Fruit fly (Drosophila melanogaster): ENCODE measurements around the gene fabp.

The fabp gene

dm6 chr3R:11557492-11557965 is 9.3 kb downstream of the fabp start, which contains the start of gene CG10898 (continued):
- TF ChIP-seq CG13287 (GFP tag; IDR thresholded peaks at IDR 0.05; ENCODE audit: partially characterized antibody): peak; percentile 56; the same call in 1 of the 2 replicates
- peak; percentile 75 for TF ChIP-seq CG9727 (GFP tag; optimal IDR thresholded peaks at IDR 0.05)
- peak; percentile 69 for TF ChIP-seq CG2116 (GFP tag; optimal IDR thresholded peaks at IDR 0.05)
- TF ChIP-seq sna (GFP tag; IDR thresholded peaks at IDR 0.05; ENCODE audit: partially characterized antibody): peak; percentile 11; the same call in 1 of the 2 replicates
- TF ChIP-seq sens (GFP tag): peak; percentile 92
- peak; percentile 79 for TF ChIP-seq gsb (GFP tag; IDR thresholded peaks at IDR 0.05)
- peak; percentile 86 for TF ChIP-seq CG32772 (GFP tag; IDR thresholded peaks at IDR 0.05)
- TF ChIP-seq CG6654 (GFP tag; optimal IDR thresholded peaks at IDR 0.05): peak; percentile 44
- peak; percentile 90 for TF ChIP-seq CG13775 (GFP tag; optimal IDR thresholded peaks at IDR 0.05)
- peak; percentile 78 for TF ChIP-seq Fer3 (tag; optimal IDR thresholded peaks at IDR 0.05)
- no peak for TF ChIP-seq Lpt (GFP tag; optimal IDR thresholded peaks at IDR 0.05)
- no peak for TF ChIP-seq fd64A (GFP tag; optimal IDR thresholded peaks at IDR 0.05)
- peak; percentile 51 for TF ChIP-seq CG10321 (GFP tag; IDR thresholded peaks at IDR 0.05)
- peak; percentile 73 for TF ChIP-seq Fer1 (GFP tag; optimal IDR thresholded peaks at IDR 0.05)
- TF ChIP-seq ab (GFP tag; optimal IDR thresholded peaks at IDR 0.05): peak; percentile 65
- TF ChIP-seq CG3838 (GFP tag; optimal IDR thresholded peaks at IDR 0.05): peak; percentile 67
- peak; percentile 66 for TF ChIP-seq Sry-δ (GFP tag; optimal IDR thresholded peaks at IDR 0.05)
- peak; percentile 91 for TF ChIP-seq Lhr (GFP tag; optimal IDR thresholded peaks at IDR 0.05)
- TF ChIP-seq CG3407 (GFP tag; optimal IDR thresholded peaks at IDR 0.05): peak; percentile 39
- peak; percentile 60 for TF ChIP-seq CG6254 (GFP tag; optimal IDR thresholded peaks at IDR 0.05)
- peak; percentile 82 for TF ChIP-seq CG2678 (tag; optimal IDR thresholded peaks at IDR 0.05)
- peak; percentile 33 for TF ChIP-seq Vsx1 (GFP tag; optimal IDR thresholded peaks at IDR 0.05)
- peak; percentile 73 for TF ChIP-seq Taf1 (GFP tag; IDR thresholded peaks at IDR 0.05)
- TF ChIP-seq gcm (GFP tag; optimal IDR thresholded peaks at IDR 0.05): peak; percentile 62
- TF ChIP-seq fru (optimal IDR thresholded peaks at IDR 0.05): no peak
- peak; percentile 80 for TF ChIP-seq Ada2b (GFP tag; IDR thresholded peaks at IDR 0.05)
- peak; percentile 87 for TF ChIP-seq ems (GFP tag; optimal IDR thresholded peaks at IDR 0.05)
- peak; percentile 16 for TF ChIP-seq CG4707 (GFP tag; optimal IDR thresholded peaks at IDR 0.05)
- TF ChIP-seq Mrtf (GFP tag; IDR thresholded peaks at IDR 0.05): peak; percentile 79; the same call in 2 of the 3 replicates
- TF ChIP-seq CG8089 (GFP tag; optimal IDR thresholded peaks at IDR 0.05): peak; percentile 77
- TF ChIP-seq zen2 (GFP tag; IDR thresholded peaks at IDR 0.05; ENCODE audit: partially characterized antibody): no peak
- TF ChIP-seq abd-A (tag; optimal IDR thresholded peaks at IDR 0.05): no peak
- TF ChIP-seq CG13894 (tag; optimal IDR thresholded peaks at IDR 0.05): peak; percentile 77
- peak; percentile 86 for TF ChIP-seq CG2712 (tag; optimal IDR thresholded peaks at IDR 0.05)
- TF ChIP-seq TFAM (GFP tag; optimal IDR thresholded peaks at IDR 0.05): peak; percentile 33
- TF ChIP-seq CG2120 (GFP tag; optimal IDR thresholded peaks at IDR 0.05): peak; percentile 94
- peak; percentile 65 for TF ChIP-seq dmrt11E (tag; optimal IDR thresholded peaks at IDR 0.05)
- TF ChIP-seq danr (GFP tag; IDR thresholded peaks at IDR 0.05): peak; percentile 47; the same call in 1 of the 2 replicates
- TF ChIP-seq CG8290 (GFP tag; optimal IDR thresholded peaks at IDR 0.05): peak; percentile 89
- peak in 1 of 2 experiments; percentile 89 for TF ChIP-seq CG8290 (tag; optimal IDR thresholded peaks at IDR 0.05)
- no peak for TF ChIP-seq dan (GFP tag; IDR thresholded peaks at IDR 0.05)
- TF ChIP-seq shn (GFP tag; optimal IDR thresholded peaks at IDR 0.05): peak; percentile 82
- TF ChIP-seq cg (GFP tag; optimal IDR thresholded peaks at IDR 0.05): no peak
- peak; percentile 52 for TF ChIP-seq Scr (GFP tag; IDR thresholded peaks at IDR 0.05; ENCODE audit: partially characterized antibody)
- no peak for TF ChIP-seq mld (GFP tag; IDR thresholded peaks at IDR 0.05; ENCODE audit: partially characterized antibody)
- TF ChIP-seq Chrac-16 (GFP tag; optimal IDR thresholded peaks at IDR 0.05): peak; percentile 87
- peak; percentile 74 for TF ChIP-seq CG11560 (tag; IDR thresholded peaks at IDR 0.05)
- no peak for TF ChIP-seq aop (GFP tag; IDR thresholded peaks at IDR 0.05)
- peak; percentile 14 for TF ChIP-seq pros (GFP tag; optimal IDR thresholded peaks at IDR 0.05)
- TF ChIP-seq CG16813 (GFP tag; IDR thresholded peaks at IDR 0.05; ENCODE audit: partially characterized antibody): no peak
- TF ChIP-seq Doc2 (GFP tag; IDR thresholded peaks at IDR 0.05): 0 out of 2 replicates have a peak, but pooled peaks have one; percentile 37
